Fruit fly (Drosophila melanogaster) whole organism, embryonic: Measurements from ENCODE around the gene mahe.

Experiments used
- Asciz ChIP-seq: fragments of 200-800 bp; sonication (Bioruptor generic); optimal IDR thresholded peaks from 2 replicates; lab custom pipeline; 2017; ENCODE audit warnings: missing biosample characterization, mild to moderate bottlenecking, missing genetic modification characterization, missing genetic modification reagents
- Atf3 ChIP-seq: fragments of 200-800 bp; sonication (Bioruptor generic); optimal IDR thresholded peaks from 3 replicates; lab custom pipeline; 2016; ENCODE audit warnings: missing biosample characterization, missing genetic modification characterization
- Bgb ChIP-seq: fragments of 200-800 bp; sonication (Bioruptor generic); IDR thresholded peaks from 2 replicates; pipeline ENCODE4 v1.3.6; 2022; ENCODE audit warnings: missing biosample characterization, missing genetic modification characterization; ENCODE audit not compliant: partially characterized antibody
- CG10959 ChIP-seq: fragments of 200-800 bp; sonication (Bioruptor generic); IDR thresholded peaks from 2 replicates; pipeline ENCODE4 v1.3.6; 2022; ENCODE audit warnings: missing biosample characterization, missing genetic modification characterization
- CG12744 ChIP-seq: fragments of 200-800 bp; sonication (Bioruptor generic); optimal IDR thresholded peaks from 2 replicates; lab custom pipeline; 2016; ENCODE audit warnings: missing biosample characterization, missing genetic modification characterization
- CG12942 ChIP-seq: fragments of 200-800 bp; sonication (Bioruptor generic); optimal IDR thresholded peaks from 3 replicates; lab custom pipeline; 2016; ENCODE audit warnings: missing biosample characterization, missing genetic modification characterization
- CG13775 ChIP-seq: fragments of 200-800 bp; sonication (Bioruptor generic); optimal IDR thresholded peaks from 3 replicates; lab custom pipeline; 2017; ENCODE audit warnings: missing biosample characterization, mild to moderate bottlenecking, missing genetic modification characterization
- CG15601 ChIP-seq: fragments of 200-800 bp; sonication (Bioruptor generic); optimal IDR thresholded peaks from 3 replicates; lab custom pipeline; 2019; ENCODE audit warnings: missing biosample characterization, mild to moderate bottlenecking, missing genetic modification characterization, moderate library complexity
- CG1603 ChIP-seq: fragments of 200-800 bp; sonication (Bioruptor generic); optimal IDR thresholded peaks from 2 replicates; lab custom pipeline; 2019; ENCODE audit warnings: missing biosample characterization, mild to moderate bottlenecking, missing genetic modification characterization, moderate library complexity
- CG17359 ChIP-seq: fragments of 200-800 bp; sonication (Bioruptor generic); optimal IDR thresholded peaks from 3 replicates; lab custom pipeline; 2018; ENCODE audit warnings: missing biosample characterization, mild to moderate bottlenecking, missing genetic modification characterization, moderate library complexity
- CG17802 ChIP-seq: fragments of 200-800 bp; sonication (Bioruptor generic); optimal IDR thresholded peaks from 2 replicates; lab custom pipeline; 2018; ENCODE audit warnings: missing biosample characterization, mild to moderate bottlenecking, missing genetic modification characterization, moderate library complexity
- CG18619 ChIP-seq: fragments of 200-800 bp; sonication (Bioruptor generic); optimal IDR thresholded peaks from 3 replicates; lab custom pipeline; 2017; ENCODE audit warnings: missing biosample characterization, mild to moderate bottlenecking, missing genetic modification characterization
- CG2120 ChIP-seq: fragments of 200-800 bp; sonication (Bioruptor generic); optimal IDR thresholded peaks from 3 replicates; lab custom pipeline; 2016; ENCODE audit warnings: missing biosample characterization, missing genetic modification characterization
- CG3995 ChIP-seq: fragments of 200-800 bp; sonication (Bioruptor generic); optimal IDR thresholded peaks from 3 replicates; lab custom pipeline; 2016; ENCODE audit warnings: missing biosample characterization, missing genetic modification characterization
- CG4404 ChIP-seq: fragments of 200-800 bp; sonication (Bioruptor generic); IDR thresholded peaks from 2 replicates; pipeline ENCODE4 v1.3.6; 2022; ENCODE audit warnings: missing biosample characterization, missing genetic modification characterization
- CG4617 ChIP-seq: fragments of 200-800 bp; sonication (Bioruptor generic); optimal IDR thresholded peaks from 3 replicates; lab custom pipeline; 2016; ENCODE audit warnings: missing biosample characterization, missing genetic modification characterization, borderline replicate concordance
- CG4730 ChIP-seq: fragments of 200-800 bp; sonication (Bioruptor generic); IDR thresholded peaks from 2 replicates; pipeline ENCODE4 v1.3.6; 2022; ENCODE audit warnings: missing biosample characterization, missing genetic modification characterization
- CG6654 ChIP-seq: fragments of 200-800 bp; sonication (Bioruptor generic); optimal IDR thresholded peaks from 2 replicates; lab custom pipeline; 2017; ENCODE audit warnings: missing biosample characterization, mild to moderate bottlenecking, missing genetic modification characterization
- CG6765 ChIP-seq: fragments of 200-800 bp; sonication (Bioruptor generic); optimal IDR thresholded peaks from 3 replicates; lab custom pipeline; 2017; ENCODE audit warnings: missing biosample characterization, mild to moderate bottlenecking, missing genetic modification characterization
- CG7987 ChIP-seq: fragments of 200-800 bp; sonication (Bioruptor generic); optimal IDR thresholded peaks from 2 replicates; lab custom pipeline; 2018; ENCODE audit warnings: missing biosample characterization, mild to moderate bottlenecking, missing genetic modification characterization, moderate library complexity
- CG8281 ChIP-seq: fragments of 200-800 bp; sonication (Bioruptor generic); optimal IDR thresholded peaks from 2 replicates; lab custom pipeline; 2018; ENCODE audit warnings: missing biosample characterization, mild to moderate bottlenecking, missing genetic modification characterization, moderate library complexity
- CG8924 ChIP-seq: fragments of 200-800 bp; optimal IDR thresholded peaks from 3 replicates; lab custom pipeline; 2019; ENCODE audit warnings: missing biosample characterization, mild to moderate bottlenecking, missing genetic modification characterization, moderate library complexity
- CG8944 ChIP-seq: fragments of 200-800 bp; sonication (Bioruptor generic); optimal IDR thresholded peaks from 3 replicates; lab custom pipeline; 2016; ENCODE audit warnings: missing biosample characterization, missing genetic modification characterization
- CG9797 ChIP-seq: fragments of 200-800 bp; sonication (Bioruptor generic); optimal IDR thresholded peaks from 3 replicates; lab custom pipeline; 2018; ENCODE audit warnings: missing biosample characterization, mild to moderate bottlenecking, missing genetic modification characterization
- CkIIα-i1 ChIP-seq: fragments of 200-800 bp; sonication (Bioruptor generic); IDR thresholded peaks from 2 replicates; pipeline ENCODE4 v1.3.6; 2022; ENCODE audit warnings: missing biosample characterization, missing genetic modification characterization
- D19A ChIP-seq: fragments of 200-800 bp; optimal IDR thresholded peaks from 3 replicates; lab custom pipeline; 2019; ENCODE audit warnings: missing biosample characterization, mild to moderate bottlenecking, missing genetic modification characterization, moderate library complexity
- D19B ChIP-seq: fragments of 200-800 bp; sonication (Bioruptor generic); optimal IDR thresholded peaks from 2 replicates; lab custom pipeline; 2017; ENCODE audit warnings: missing biosample characterization, mild to moderate bottlenecking, missing genetic modification characterization
- E2f2 ChIP-seq: fragments of 200-800 bp; sonication (Bioruptor generic); IDR thresholded peaks from 2 replicates; pipeline ENCODE4 v1.3.6; 2022; ENCODE audit warnings: missing biosample characterization, missing genetic modification characterization
- ERR ChIP-seq: fragments of 200-800 bp; sonication (Bioruptor generic); optimal IDR thresholded peaks from 2 replicates; lab custom pipeline; 2016; ENCODE audit warnings: missing biosample characterization, missing genetic modification characterization
- Hr39 ChIP-seq: fragments of >200 bp; optimal IDR thresholded peaks from 2 replicates; lab custom pipeline; 2017
- Lim3 ChIP-seq: fragments of 200-800 bp; sonication (Bioruptor generic); IDR thresholded peaks from 2 replicates; pipeline ENCODE4 v1.3.6; 2022; ENCODE audit warnings: missing biosample characterization, missing genetic modification characterization
- Mad ChIP-seq: fragments of 200-800 bp; sonication (Bioruptor generic); optimal IDR thresholded peaks from 2 replicates; lab custom pipeline; 2016; ENCODE audit warnings: missing biosample characterization, missing genetic modification characterization
- Sox100B ChIP-seq: fragments of 200-800 bp; sonication (Bioruptor generic); optimal IDR thresholded peaks from 3 replicates; lab custom pipeline; 2018; ENCODE audit warnings: missing biosample characterization, mild to moderate bottlenecking, missing genetic modification characterization
- Sry-δ ChIP-seq: fragments of 200-800 bp; sonication (Bioruptor generic); optimal IDR thresholded peaks from 2 replicates; lab custom pipeline; 2016; ENCODE audit warnings: missing biosample characterization, missing genetic modification characterization
- Stat92E ChIP-seq, 3 experiments: fragments of >200 bp in 2 of 3; fragments of 200-800 bp in 1 of 3; sonication (Bioruptor generic) in 1 of 3; optimal IDR thresholded peaks; 2 replicates each; lab custom pipeline; 2017 to 2019; ENCODE audit warnings: missing biosample characterization in 3 of 3, missing genetic modification characterization in 3 of 3, mild to moderate bottlenecking in 1 of 3, moderate library complexity in 1 of 3
- TFAM ChIP-seq: fragments of 200-800 bp; sonication (Bioruptor generic); optimal IDR thresholded peaks from 2 replicates; lab custom pipeline; 2017; ENCODE audit warnings: missing biosample characterization, missing genetic modification characterization, inconsistent platforms
- az2 ChIP-seq: fragments of 200-800 bp; sonication (Bioruptor generic); optimal IDR thresholded peaks from 3 replicates; lab custom pipeline; 2016; ENCODE audit warnings: missing biosample characterization, missing genetic modification characterization
- corto ChIP-seq: fragments of 200-800 bp; sonication (Bioruptor generic); optimal IDR thresholded peaks from 2 replicates; lab custom pipeline; 2016; ENCODE audit warnings: missing biosample characterization, mild to moderate bottlenecking, missing genetic modification characterization, moderate library complexity
- danr ChIP-seq: fragments of 200-800 bp; sonication (Bioruptor generic); IDR thresholded peaks from 2 replicates; pipeline ENCODE4 v1.3.6; 2022; ENCODE audit warnings: missing biosample characterization, missing genetic modification characterization
- dmrt99B ChIP-seq: fragments of 200-800 bp; sonication (Bioruptor generic); optimal IDR thresholded peaks from 2 replicates; lab custom pipeline; 2018; ENCODE audit warnings: missing biosample characterization, mild to moderate bottlenecking, missing genetic modification characterization, moderate library complexity
- eve ChIP-seq, 2 experiments: fragments of >200 bp; optimal IDR thresholded peaks; 2 replicates each; lab custom pipeline; 2017; ENCODE audit warnings: missing biosample characterization in 2 of 2, missing genetic modification characterization in 2 of 2
- fru ChIP-seq: fragments of >200 bp; optimal IDR thresholded peaks from 2 replicates; lab custom pipeline; 2017
- lilli ChIP-seq: fragments of 200-800 bp; sonication (Bioruptor generic); optimal IDR thresholded peaks from 3 replicates; lab custom pipeline; 2016; ENCODE audit warnings: missing biosample characterization, missing genetic modification characterization
- nom ChIP-seq: fragments of 200-800 bp; sonication (Bioruptor generic); optimal IDR thresholded peaks from 2 replicates; lab custom pipeline; 2017; ENCODE audit warnings: missing biosample characterization, missing genetic modification characterization, mild to moderate bottlenecking, moderate library complexity, missing genetic modification reagents
- pros ChIP-seq: fragments of 200-800 bp; sonication (Bioruptor generic); optimal IDR thresholded peaks from 3 replicates; lab custom pipeline; 2019; ENCODE audit warnings: missing biosample characterization, mild to moderate bottlenecking, missing genetic modification characterization, moderate library complexity
- psq ChIP-seq: fragments of 200-800 bp; sonication (Bioruptor generic); optimal IDR thresholded peaks from 2 replicates; lab custom pipeline; 2017; ENCODE audit warnings: missing biosample characterization, missing genetic modification characterization
- pum ChIP-seq: fragments of 200-800 bp; sonication (Bioruptor generic); optimal IDR thresholded peaks from 2 replicates; lab custom pipeline; 2016; ENCODE audit warnings: missing biosample characterization, missing genetic modification characterization
- scrt ChIP-seq: fragments of 200-800 bp; sonication (Bioruptor generic); optimal IDR thresholded peaks from 2 replicates; lab custom pipeline; 2018; ENCODE audit warnings: missing biosample characterization, mild to moderate bottlenecking, missing genetic modification characterization, moderate library complexity
- sd ChIP-seq: fragments of 200-800 bp; sonication (Bioruptor generic); optimal IDR thresholded peaks from 3 replicates; lab custom pipeline; 2018; ENCODE audit warnings: missing biosample characterization, mild to moderate bottlenecking, missing genetic modification characterization, moderate library complexity
- slbo ChIP-seq: fragments of 200-800 bp; sonication (Bioruptor generic); IDR thresholded peaks from 2 replicates; pipeline ENCODE4 v1.3.6; 2022; ENCODE audit warnings: missing biosample characterization, missing genetic modification characterization
- yki ChIP-seq: fragments of >200 bp; optimal IDR thresholded peaks from 3 replicates; lab custom pipeline; 2018

The mahe gene

dm6 chrX:7976976-7977834 is 46.0 kb upstream of the mahe start (continued):
- TF ChIP-seq CG13775: no peak
- TF ChIP-seq eve (GFP tag; optimal IDR thresholded peaks at IDR 0.05; lab: Kevin White, UChicago): peak in 1 of 2 experiments; percentile 46
- TF ChIP-seq Bgb (GFP tag; lab: Robert Waterston, UW): no peak
- TF ChIP-seq Lim3 (GFP tag; lab: Robert Waterston, UW): no peak
- TF ChIP-seq CG9797 (GFP tag; lab: Kevin White, UChicago): no peak
- TF ChIP-seq fru: no peak
- TF ChIP-seq CG4404: no peak
- peak; percentile 48 for TF ChIP-seq D19B (GFP tag; lab: Kevin White, UChicago)
- TF ChIP-seq CG8944 (GFP tag; lab: Kevin White, UChicago): no peak
- TF ChIP-seq Sox100B (GFP tag; lab: Kevin White, UChicago): no peak
- TF ChIP-seq Hr39 (lab: Kevin White, UChicago): peak; percentile 98
- TF ChIP-seq ERR (GFP tag; lab: Kevin White, UChicago): no peak
- TF ChIP-seq TFAM (GFP tag; lab: Kevin White, UChicago): no peak
- TF ChIP-seq slbo (GFP tag; lab: Robert Waterston, UW): no peak
- no peak for TF ChIP-seq CG3995 (GFP tag; lab: Kevin White, UChicago)
- no peak for TF ChIP-seq Stat92E (GFP tag; optimal IDR thresholded peaks at IDR 0.05; lab: Kevin White, UChicago)
- TF ChIP-seq Atf3 (GFP tag; lab: Kevin White, UChicago): no peak
- no peak for TF ChIP-seq CG17802 (tag; lab: Kevin White, UChicago)
- no peak for TF ChIP-seq CkIIα-i1
- peak; percentile 49 for TF ChIP-seq sd (tag; lab: Kevin White, UChicago)
- TF ChIP-seq nom (GFP tag; lab: Kevin White, UChicago): no peak
- no peak for TF ChIP-seq Asciz (GFP tag; lab: Kevin White, UChicago)
- no peak for TF ChIP-seq psq
- peak; percentile 38 for TF ChIP-seq CG1603 (tag; lab: Kevin White, UChicago)
- no peak for TF ChIP-seq corto (GFP tag; lab: Kevin White, UChicago)
- TF ChIP-seq scrt: no peak
- TF ChIP-seq CG8281 (tag; lab: Kevin White, UChicago): no peak
- no peak for TF ChIP-seq CG7987 (GFP tag; lab: Kevin White, UChicago)
- peak; percentile 49 for TF ChIP-seq pros (GFP tag; lab: Kevin White, UChicago)
- no peak for TF ChIP-seq CG8924
- no peak for TF ChIP-seq CG12942 (GFP tag; lab: Kevin White, UChicago)
- no peak for TF ChIP-seq lilli (GFP tag; lab: Kevin White, UChicago)
- TF ChIP-seq Sry-δ (GFP tag; lab: Kevin White, UChicago): no peak
- no peak for TF ChIP-seq CG12744 (GFP tag; lab: Kevin White, UChicago)
- no peak for TF ChIP-seq CG6765 (GFP tag; lab: Kevin White, UChicago)
- no peak for TF ChIP-seq yki (lab: Kevin White, UChicago)
- no peak for TF ChIP-seq CG2120 (GFP tag; lab: Kevin White, UChicago)
- TF ChIP-seq CG17359 (tag; lab: Kevin White, UChicago): no peak
- no peak for TF ChIP-seq pum (GFP tag; lab: Kevin White, UChicago)
- no peak for TF ChIP-seq CG4617
- no peak for TF ChIP-seq CG15601 (tag; lab: Kevin White, UChicago)
- no peak for TF ChIP-seq az2 (GFP tag; lab: Kevin White, UChicago)
- TF ChIP-seq D19A (tag; lab: Kevin White, UChicago): peak; percentile 84
- no peak for TF ChIP-seq CG6654 (GFP tag; lab: Kevin White, UChicago)
- no peak for TF ChIP-seq Mad (GFP tag; lab: Kevin White, UChicago)
- no peak for TF ChIP-seq dmrt99B (tag; lab: Kevin White, UChicago)
- TF ChIP-seq CG10959: no peak
- TF ChIP-seq CG4730 (GFP tag; lab: Robert Waterston, UW): no peak
- no peak for TF ChIP-seq danr (GFP tag; lab: Robert Waterston, UW)
- no peak for TF ChIP-seq E2f2
- no peak for TF ChIP-seq CG18619
